Fruit fly (Drosophila melanogaster) whole organism, embryonic: ENCODE results near the gene sphe.

Experiments
- Gug ChIP-seq: fragments of 200-800 bp; sonication (Bioruptor generic); IDR thresholded peaks from 4 replicates; pipeline ENCODE4 v1.3.6; 2022; ENCODE audit warnings: missing biosample characterization, missing genetic modification characterization
- z ChIP-seq: fragments of 200-800 bp; sonication (Bioruptor generic); IDR thresholded peaks from 3 replicates; pipeline ENCODE4 v1.3.6; 2022; ENCODE audit warnings: missing biosample characterization, missing genetic modification characterization

- TF ChIP-seq Gug (no peak), z (no peak)
Measured at dm6 chrX:16746824-16747223, 45.1 kb upstream of the sphe start.
